Worm (Caenorhabditis elegans) whole organism, mixed stage, embryonic: Measurements from ENCODE around the gene F31F6.2.

Experiments used
- bed-3 ChIP-seq: fragments of 200-800 bp; sonication (Bioruptor generic); optimal IDR thresholded peaks from 3 replicates; lab custom pipeline; 2018; ENCODE audit warnings: mild to moderate bottlenecking, missing genetic modification characterization, moderate library complexity, missing compliant biosample characterization
- ces-1 ChIP-seq: fragments of 150-350 bp; optimal IDR thresholded peaks from 2 replicates; lab custom pipeline; 2014; ENCODE audit warnings: missing biosample characterization, missing genetic modification reagents, missing genetic modification characterization
- lin-13 ChIP-seq: fragments of 150-350 bp; optimal IDR thresholded peaks from 2 replicates; lab custom pipeline; 2014; ENCODE audit warnings: missing biosample characterization, missing genetic modification characterization
- lsy-2 ChIP-seq: fragments of 150-350 bp; optimal IDR thresholded peaks from 2 replicates; lab custom pipeline; 2014; ENCODE audit warnings: missing biosample characterization, missing genetic modification characterization
- nhr-76 ChIP-seq: sonication (generic microtip); optimal IDR thresholded peaks from 2 replicates; lab custom pipeline; 2017; ENCODE audit warnings: missing biosample characterization, missing genetic modification characterization
- unc-62 ChIP-seq: fragments of 150-350 bp; optimal IDR thresholded peaks from 2 replicates; lab custom pipeline; 2014; ENCODE audit warnings: missing biosample characterization, missing genetic modification reagents, missing genetic modification characterization
- ztf-11 ChIP-seq: fragments of 150-350 bp; optimal IDR thresholded peaks from 2 replicates; lab custom pipeline; 2014; ENCODE audit warnings: missing biosample characterization, missing genetic modification characterization

ce11 chrX:14828766-14829165 lies 42.9 kb downstream of the F31F6.2 start:
- TF ChIP-seq bed-3 (GFP tag; lab: Kevin White, UChicago), result no peak
- TF ChIP-seq nhr-76 (tag; lab: Kevin White, UChicago), result no peak
- TF ChIP-seq lsy-2 (tag; lab: Kevin White, UChicago), result no peak
- no peak for TF ChIP-seq lin-13 (tag; lab: Kevin White, UChicago)
- TF ChIP-seq ces-1 (GFP tag; lab: Kevin White, UChicago), result no peak
- TF ChIP-seq ztf-11 (tag; lab: Kevin White, UChicago), result no peak
- no peak for TF ChIP-seq unc-62
